Worm (Caenorhabditis elegans) whole organism, midembryonic: ENCODE data around the gene C15F1.2.

Experiments
- T22C8.4 ChIP-seq: fragments of 200-800 bp; sonication (Bioruptor generic); IDR thresholded peaks from 2 replicates; pipeline ENCODE4 v1.3.6; 2022; ENCODE audit warnings: missing genetic modification characterization, missing compliant biosample characterization
- cog-1 ChIP-seq: sonication (generic microtip); optimal IDR thresholded peaks from 2 replicates; lab custom pipeline; 2016; ENCODE audit warnings: missing genetic modification characterization, missing compliant biosample characterization
- flt-1 ChIP-seq: fragments of 200-800 bp; sonication (Bioruptor generic); IDR thresholded peaks from 2 replicates; pipeline ENCODE4 v1.3.6; 2022; ENCODE audit warnings: missing genetic modification characterization, missing compliant biosample characterization
- klf-2 ChIP-seq: fragments of 200-800 bp; sonication (Bioruptor generic); conservative IDR thresholded peaks from 2 replicates; pipeline ENCODE4 v1.3.6; 2022; ENCODE audit warnings: missing genetic modification reagents, missing genetic modification characterization, missing compliant biosample characterization
- med-1 ChIP-seq: sonication (generic microtip); optimal IDR thresholded peaks from 2 replicates; lab custom pipeline; 2017; ENCODE audit warnings: missing genetic modification characterization, mild to moderate bottlenecking, missing compliant biosample characterization, antibody characterized with exemption, missing genetic modification reagents; ENCODE audit not compliant: insufficient read depth
- ref-1 ChIP-seq: fragments of 200-800 bp; sonication (Bioruptor generic); conservative IDR thresholded peaks from 2 replicates; pipeline ENCODE4 v1.3.6; 2022; ENCODE audit warnings: missing genetic modification reagents, missing genetic modification characterization, missing compliant biosample characterization
- tab-1 ChIP-seq: fragments of 200-800 bp; sonication (Bioruptor generic); IDR thresholded peaks from 2 replicates; pipeline ENCODE4 v1.3.6; 2022; ENCODE audit warnings: missing genetic modification characterization, missing compliant biosample characterization
- ztf-23 ChIP-seq: fragments of 200-800 bp; sonication (Bioruptor generic); IDR thresholded peaks from 2 replicates; pipeline ENCODE4 v1.3.6; 2022; ENCODE audit warnings: missing genetic modification reagents, missing genetic modification characterization, missing compliant biosample characterization
- ztf-29 ChIP-seq: fragments of 200-800 bp; sonication (Bioruptor generic); IDR thresholded peaks from 2 replicates; pipeline ENCODE4 v1.3.6; 2022; ENCODE audit warnings: missing genetic modification reagents, missing genetic modification characterization, missing compliant biosample characterization

Gene C15F1.2

ce11 chrII:6995583-6995982 is 15.8 kb downstream of the C15F1.2 start:
- no peak for TF ChIP-seq klf-2
- no peak for TF ChIP-seq ztf-23 (GFP tag; lab: Robert Waterston, UW)
- TF ChIP-seq cog-1 (tag; lab: Kevin White, UChicago), result no peak
- TF ChIP-seq flt-1 (GFP tag; lab: Robert Waterston, UW), result no peak
- no peak for TF ChIP-seq med-1 (GFP tag; lab: Kevin White, UChicago)
- no peak for TF ChIP-seq ref-1 (GFP tag; lab: Robert Waterston, UW)
- no peak for TF ChIP-seq ztf-29 (GFP tag; lab: Robert Waterston, UW)
- TF ChIP-seq tab-1, result no peak

ce11 chrII:7001405-7001804 is 21.7 kb downstream of the C15F1.2 start:
- peak; percentile 7 for TF ChIP-seq med-1 (GFP tag; lab: Kevin White, UChicago)
- peak; percentile 85 for TF ChIP-seq klf-2
- TF ChIP-seq ref-1 (GFP tag; lab: Robert Waterston, UW), result peak; percentile 92
- TF ChIP-seq T22C8.4, result peak; percentile 88
- TF ChIP-seq ztf-23 (GFP tag; lab: Robert Waterston, UW), result peak; percentile 89
- TF ChIP-seq cog-1 (tag; lab: Kevin White, UChicago), result peak; percentile 38
- TF ChIP-seq ztf-29 (GFP tag; lab: Robert Waterston, UW), result peak; percentile 93
- TF ChIP-seq tab-1, result peak; percentile 95
- peak; percentile 98 for TF ChIP-seq flt-1 (GFP tag; lab: Robert Waterston, UW)

DNA sequence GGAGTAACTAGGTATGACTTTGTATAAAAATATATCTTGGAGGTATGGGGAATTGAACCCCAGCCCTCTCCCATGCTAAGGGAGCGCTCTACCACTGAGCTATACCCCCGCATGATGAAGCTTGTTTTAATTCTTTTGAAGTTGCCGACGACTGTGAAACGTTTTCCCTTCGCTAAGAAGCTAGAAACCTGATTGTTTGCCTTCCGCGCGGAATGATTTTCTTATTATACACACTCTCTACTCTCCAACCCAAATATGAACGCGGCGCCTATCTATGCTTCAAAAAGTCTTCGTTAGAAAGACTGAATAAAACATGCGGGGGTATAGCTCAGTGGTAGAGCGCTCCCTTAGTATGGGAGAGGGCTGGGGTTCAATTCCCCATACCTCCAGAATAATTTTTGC is 23.2 kb downstream of the C15F1.2 start:
- peak; percentile 71; the same call in 1 of the 2 replicates for TF ChIP-seq ztf-23 (GFP tag; lab: Robert Waterston, UW)
- TF ChIP-seq ztf-29 (GFP tag; lab: Robert Waterston, UW), result no peak
- TF ChIP-seq T22C8.4, result no peak
- no peak for TF ChIP-seq tab-1
- TF ChIP-seq med-1 (GFP tag; lab: Kevin White, UChicago), result no peak
- peak; percentile 58; the same call in 1 of the 2 replicates for TF ChIP-seq klf-2
- TF ChIP-seq flt-1 (GFP tag; lab: Robert Waterston, UW), result peak; percentile 71; the same call in 1 of the 2 replicates
- no peak for TF ChIP-seq cog-1 (tag; lab: Kevin White, UChicago)
- no peak for TF ChIP-seq ref-1 (GFP tag; lab: Robert Waterston, UW)

DNA sequence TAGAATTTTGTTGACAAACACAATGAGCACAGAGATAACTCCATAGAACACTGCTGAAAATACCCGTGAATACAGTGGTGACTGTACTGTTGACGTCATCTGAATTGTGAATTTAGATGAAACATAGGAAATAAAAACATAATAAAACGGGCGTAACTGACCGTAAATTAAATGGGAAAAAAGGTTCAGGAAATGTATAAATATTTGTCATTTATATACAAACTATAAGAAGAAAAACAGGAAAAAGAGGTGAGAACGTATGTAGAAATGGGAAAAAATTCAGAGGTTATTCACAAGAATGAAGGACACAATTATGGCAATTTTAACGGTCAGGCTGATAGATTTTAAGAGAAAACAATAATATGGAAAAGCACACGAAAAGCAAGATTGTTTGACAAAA is 32.8 kb downstream of the C15F1.2 start, which contains the start of gene sqv-7:
Gene sqv-7 (minus strand): TSS at position 101 of the 400 bp plus-strand sequence.
- TF ChIP-seq ztf-29 (GFP tag; lab: Robert Waterston, UW) (no peak), tab-1 (no peak), ztf-23 (GFP tag; lab: Robert Waterston, UW) (no peak)

ce11 chrII:7022370-7023001 is 42.7 kb downstream of the C15F1.2 start, which contains the start of the genes lst-6 and lst-5:
Gene lst-6, minus strand, starts transcription at chrII:7022509.
Gene lst-5, plus strand, starts transcription at chrII:7022913.
- TF ChIP-seq ztf-23 (GFP tag; lab: Robert Waterston, UW), result no peak
- peak; percentile 10 for TF ChIP-seq med-1 (GFP tag; lab: Kevin White, UChicago)

DNA sequence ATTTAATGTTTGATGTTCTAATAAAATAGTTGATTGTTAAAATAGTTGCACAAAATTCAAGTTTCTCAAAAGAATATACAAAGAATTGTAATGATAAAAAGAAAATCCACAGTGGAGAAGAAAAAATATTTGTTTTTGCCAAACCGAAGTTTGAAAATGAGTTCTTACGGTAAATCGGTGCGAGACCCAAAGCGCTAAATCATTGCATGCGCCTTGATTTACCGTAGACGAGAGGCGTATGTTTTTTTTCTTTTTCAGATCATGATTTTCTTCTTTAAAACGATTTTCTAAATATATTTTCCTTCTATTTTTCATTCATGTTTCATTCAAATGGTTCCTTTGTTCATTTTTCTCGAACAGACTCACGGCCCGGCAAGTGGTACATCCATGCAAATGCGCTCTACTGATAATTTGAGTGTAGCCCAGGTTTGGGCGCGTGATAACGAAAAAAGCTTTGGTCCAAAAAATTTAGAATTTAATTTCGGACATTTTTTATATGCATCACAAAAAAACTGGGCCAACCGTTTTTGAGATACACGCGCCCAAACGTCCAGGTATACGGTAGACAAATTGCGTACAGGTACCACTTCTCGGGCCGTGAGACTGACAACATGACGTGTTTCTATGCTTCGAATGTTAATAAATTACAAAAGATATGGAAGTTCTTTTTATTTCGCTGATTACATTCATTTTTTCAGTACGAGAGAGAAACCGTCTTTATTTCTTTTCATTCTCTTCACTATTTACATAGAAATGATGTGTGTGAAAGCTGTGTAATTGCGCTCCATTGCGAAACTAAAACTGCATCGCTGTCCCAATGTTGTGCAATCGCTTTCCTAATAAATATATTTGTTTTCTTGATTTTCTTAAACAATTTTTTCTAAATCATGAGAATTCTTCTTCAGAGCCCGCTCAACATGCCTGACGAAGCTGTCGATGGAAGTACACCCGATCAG is 45.4 kb downstream of the C15F1.2 start, which contains the start of gene znf-598:
Gene znf-598 (plus strand): TSS at position 906 of the 956 bp plus-strand sequence.
- TF ChIP-seq ztf-29 (GFP tag; lab: Robert Waterston, UW), result no peak
- TF ChIP-seq T22C8.4, result no peak
- TF ChIP-seq ztf-23 (GFP tag; lab: Robert Waterston, UW), result no peak
- TF ChIP-seq tab-1, result no peak
- peak; percentile 4 for TF ChIP-seq cog-1 (tag; lab: Kevin White, UChicago)
- TF ChIP-seq ref-1 (GFP tag; lab: Robert Waterston, UW), result no peak
- no peak for TF ChIP-seq klf-2

- TF ChIP-seq klf-2, result no peak
- no peak for TF ChIP-seq ztf-23 (GFP tag; lab: Robert Waterston, UW)
- no peak for TF ChIP-seq ztf-29 (GFP tag; lab: Robert Waterston, UW)
- TF ChIP-seq ref-1 (GFP tag; lab: Robert Waterston, UW), result no peak
- TF ChIP-seq T22C8.4, result no peak
- no peak for TF ChIP-seq cog-1 (tag; lab: Kevin White, UChicago)
- TF ChIP-seq tab-1, result no peak
- no peak for TF ChIP-seq flt-1 (GFP tag; lab: Robert Waterston, UW)
- no peak for TF ChIP-seq med-1 (GFP tag; lab: Kevin White, UChicago)
These were observed 49.8 kb downstream of the C15F1.2 start for ce11 chrII:7029524-7029923.

DNA sequence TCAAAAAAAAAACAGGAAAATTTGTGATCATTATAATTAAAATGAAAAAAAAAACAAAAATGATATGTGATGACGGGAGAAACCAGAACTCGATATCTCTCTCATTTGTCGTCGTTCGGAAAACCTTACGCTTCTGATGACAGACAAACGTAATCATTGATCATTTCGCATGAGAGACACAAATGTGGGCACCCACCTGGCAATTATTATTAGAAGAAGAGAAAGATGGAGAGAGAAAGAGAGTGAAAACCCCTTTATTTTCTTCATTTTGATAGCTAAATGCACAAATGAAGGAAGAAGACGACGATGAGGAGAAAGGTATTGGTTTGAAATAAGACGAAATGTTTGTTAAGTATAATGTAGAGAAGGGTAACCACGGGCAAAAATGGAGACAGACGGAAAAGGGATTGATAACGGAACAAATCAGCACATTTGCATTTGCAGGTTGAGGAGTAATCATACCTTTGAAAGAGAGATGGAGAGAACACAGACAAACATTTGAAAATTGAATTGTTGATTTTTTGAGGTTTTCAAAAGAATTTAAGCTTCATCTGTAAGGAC is 51.5 kb downstream of the C15F1.2 start:
- TF ChIP-seq tab-1 (no peak), klf-2 (no peak), ztf-29 (GFP tag; lab: Robert Waterston, UW) (no peak), ztf-23 (GFP tag; lab: Robert Waterston, UW) (no peak), cog-1 (tag; lab: Kevin White, UChicago) (no peak), ref-1 (GFP tag; lab: Robert Waterston, UW) (no peak), T22C8.4 (no peak)

DNA sequence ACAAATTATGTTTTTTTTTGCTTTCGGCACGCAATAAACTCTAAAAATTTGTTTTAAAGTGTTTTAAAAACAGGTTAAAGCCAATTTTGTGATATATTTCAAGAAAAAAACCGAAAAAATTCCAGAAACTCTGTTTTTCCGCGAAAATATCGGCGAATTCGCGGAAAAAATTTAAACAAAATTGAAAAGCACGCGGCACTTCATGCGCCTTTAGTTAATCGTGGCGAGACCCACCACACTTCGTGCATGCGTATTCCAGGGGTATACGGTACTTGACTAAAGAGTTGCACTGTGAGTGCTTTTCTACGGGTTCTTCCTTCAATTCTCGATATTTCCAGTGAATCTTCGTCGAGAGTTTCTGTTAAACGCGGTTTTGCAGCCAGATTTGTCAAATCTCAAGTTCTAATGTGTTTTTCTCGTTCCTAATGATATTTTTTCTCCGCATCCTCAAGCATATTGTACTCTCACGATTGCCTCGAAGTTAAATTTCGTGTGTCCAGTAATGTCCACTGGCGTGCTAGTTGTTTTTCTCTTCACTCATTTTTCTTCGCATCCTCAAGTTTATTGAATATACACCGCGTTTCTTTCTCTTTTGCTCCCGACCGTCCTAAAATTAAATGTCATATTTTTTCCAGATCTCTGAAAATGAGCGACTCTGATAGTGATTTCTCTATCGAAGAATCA is 58.0 kb downstream of the C15F1.2 start, which contains the start of gene cin-4:
Gene cin-4 (plus strand): TSS at position 634 of the 684 bp plus-strand sequence.
- TF ChIP-seq flt-1 (GFP tag; lab: Robert Waterston, UW), result no peak
